Fruit fly (Drosophila melanogaster) whole organism, embryonic: ENCODE results near the gene Jarid2.

Experiments
- CG11695 ChIP-seq: fragments of 200-800 bp; sonication (Bioruptor generic); IDR thresholded peaks from 3 replicates; pipeline ENCODE4 v1.3.6; 2022; ENCODE audit warnings: missing biosample characterization, missing genetic modification characterization
- CG1233 ChIP-seq: fragments of 200-800 bp; sonication (Bioruptor generic); optimal IDR thresholded peaks from 4 replicates; lab custom pipeline; 2018; ENCODE audit warnings: missing biosample characterization, mild to moderate bottlenecking, missing genetic modification characterization
- CG15011 ChIP-seq: fragments of 200-800 bp; sonication (Bioruptor generic); optimal IDR thresholded peaks from 3 replicates; lab custom pipeline; 2018; ENCODE audit warnings: missing biosample characterization, mild to moderate bottlenecking, missing genetic modification characterization
- CG2120 ChIP-seq: fragments of 200-800 bp; sonication (Bioruptor generic); optimal IDR thresholded peaks from 3 replicates; lab custom pipeline; 2016; ENCODE audit warnings: missing biosample characterization, missing genetic modification characterization
- CG32532 ChIP-seq: fragments of 200-800 bp; sonication (Bioruptor generic); IDR thresholded peaks from 2 replicates; pipeline ENCODE4 v1.3.6; 2022; ENCODE audit warnings: missing biosample characterization, missing genetic modification characterization
- CG34224 ChIP-seq: fragments of 200-800 bp; sonication (Bioruptor generic); IDR thresholded peaks from 3 replicates; pipeline ENCODE4 v1.3.6; 2022; ENCODE audit warnings: missing biosample characterization, missing genetic modification characterization; ENCODE audit not compliant: partially characterized antibody
- CG3726 ChIP-seq: fragments of 200-800 bp; sonication (Bioruptor generic); IDR thresholded peaks from 3 replicates; pipeline ENCODE4, ENCODE4 v1.3.6; 2022; ENCODE audit warnings: missing biosample characterization, missing genetic modification characterization
- CG4282 ChIP-seq: fragments of 200-800 bp; sonication (Bioruptor generic); optimal IDR thresholded peaks from 2 replicates; lab custom pipeline; 2016; ENCODE audit warnings: missing biosample characterization, missing genetic modification characterization
- CG4328 ChIP-seq: fragments of 200-800 bp; sonication (Bioruptor generic); optimal IDR thresholded peaks from 3 replicates; lab custom pipeline; 2017; ENCODE audit warnings: missing biosample characterization, missing genetic modification reagents, missing genetic modification characterization
- CG6689 ChIP-seq: fragments of 200-800 bp; sonication (Bioruptor generic); IDR thresholded peaks from 2 replicates; pipeline ENCODE4 v1.3.6; 2022; ENCODE audit warnings: missing biosample characterization, missing genetic modification characterization
- CG6854 ChIP-seq: fragments of 200-800 bp; sonication (Bioruptor generic); optimal IDR thresholded peaks from 3 replicates; lab custom pipeline; 2017; ENCODE audit warnings: missing biosample characterization, mild to moderate bottlenecking, missing genetic modification characterization
- CG7372 ChIP-seq: fragments of 200-800 bp; sonication (Bioruptor generic); IDR thresholded peaks from 2 replicates; pipeline ENCODE4 v1.3.6; 2022; ENCODE audit warnings: missing biosample characterization, missing genetic modification characterization
- CG8359 ChIP-seq: fragments of 200-800 bp; sonication (Bioruptor generic); optimal IDR thresholded peaks from 2 replicates; lab custom pipeline; 2017; ENCODE audit warnings: missing biosample characterization, mild to moderate bottlenecking, missing genetic modification characterization, borderline replicate concordance
- CHES-1-like ChIP-seq: fragments of 200-800 bp; sonication (Bioruptor generic); optimal IDR thresholded peaks from 2 replicates; lab custom pipeline; 2016; ENCODE audit warnings: missing biosample characterization, missing genetic modification characterization
- Chrac-16 ChIP-seq: fragments of 200-800 bp; sonication (Bioruptor generic); optimal IDR thresholded peaks from 3 replicates; lab custom pipeline; 2016; ENCODE audit warnings: missing biosample characterization, missing genetic modification characterization
- D19B ChIP-seq: fragments of 200-800 bp; sonication (Bioruptor generic); optimal IDR thresholded peaks from 2 replicates; lab custom pipeline; 2017; ENCODE audit warnings: missing biosample characterization, mild to moderate bottlenecking, missing genetic modification characterization
- GATAe ChIP-seq: fragments of 200-800 bp; sonication (Bioruptor generic); conservative IDR thresholded peaks from 2 replicates; pipeline ENCODE4 v1.3.6; 2022; ENCODE audit warnings: missing biosample characterization, missing genetic modification characterization
- Gsc ChIP-seq: fragments of 200-800 bp; sonication (Bioruptor generic); IDR thresholded peaks from 2 replicates; pipeline ENCODE4 v1.3.6; 2022; ENCODE audit warnings: missing biosample characterization, missing genetic modification characterization
- Hand ChIP-seq: fragments of 200-800 bp; sonication (Bioruptor generic); optimal IDR thresholded peaks from 2 replicates; lab custom pipeline; 2017; ENCODE audit warnings: mild to moderate bottlenecking, missing biosample characterization, missing genetic modification reagents, missing genetic modification characterization
- Hey ChIP-seq: fragments of 200-800 bp; sonication (Bioruptor generic); optimal IDR thresholded peaks from 3 replicates; lab custom pipeline; 2018; ENCODE audit warnings: missing biosample characterization, mild to moderate bottlenecking, missing genetic modification characterization
- HmgD ChIP-seq: fragments of 200-800 bp; sonication (Bioruptor generic); optimal IDR thresholded peaks from 3 replicates; lab custom pipeline; 2016; ENCODE audit warnings: missing biosample characterization, missing genetic modification characterization
- Hr51 ChIP-seq, 2 experiments: fragments of 200-800 bp; sonication (Bioruptor generic); optimal IDR thresholded peaks; 2 replicates in 1 of 2; 3 replicates in 1 of 2; lab custom pipeline; 2016 to 2018; ENCODE audit warnings: missing biosample characterization in 2 of 2, missing genetic modification characterization in 2 of 2, mild to moderate bottlenecking in 1 of 2, moderate library complexity in 1 of 2
- Hr78 ChIP-seq, 2 experiments: fragments of 200-800 bp in 1 of 2; fragments of >200 bp in 1 of 2; sonication (Bioruptor generic) in 1 of 2; optimal IDR thresholded peaks; 2 replicates each; lab custom pipeline; 2017 to 2019; ENCODE audit warnings: missing biosample characterization in 2 of 2, missing genetic modification characterization in 2 of 2, mild to moderate bottlenecking in 1 of 2, moderate library complexity in 1 of 2
- Jarid2 ChIP-seq: fragments of 200-800 bp; sonication (Bioruptor generic); optimal IDR thresholded peaks from 3 replicates; lab custom pipeline; 2017; ENCODE audit warnings: mild to moderate bottlenecking, missing biosample characterization, missing genetic modification reagents, missing genetic modification characterization
- MBD-R2 ChIP-seq: fragments of 200-800 bp; sonication (Bioruptor generic); IDR thresholded peaks from 2 replicates; pipeline ENCODE4 v1.3.6; 2022; ENCODE audit warnings: missing biosample characterization, missing genetic modification characterization
- MTF-1 ChIP-seq: fragments of 200-800 bp; sonication (Bioruptor generic); optimal IDR thresholded peaks from 2 replicates; lab custom pipeline; 2018; ENCODE audit warnings: missing biosample characterization, mild to moderate bottlenecking, missing genetic modification characterization, borderline replicate concordance
- ab ChIP-seq: fragments of 200-800 bp; sonication (Bioruptor generic); optimal IDR thresholded peaks from 2 replicates; lab custom pipeline; 2016; ENCODE audit warnings: missing biosample characterization, missing genetic modification characterization
- bigmax ChIP-seq: fragments of 200-800 bp; sonication (Bioruptor generic); optimal IDR thresholded peaks from 2 replicates; lab custom pipeline; 2018; ENCODE audit warnings: missing biosample characterization, mild to moderate bottlenecking, missing genetic modification characterization
- btn ChIP-seq: fragments of 200-800 bp; sonication (Bioruptor generic); optimal IDR thresholded peaks from 2 replicates; lab custom pipeline; 2016; ENCODE audit warnings: missing biosample characterization, missing genetic modification characterization
- chif ChIP-seq, 2 experiments: fragments of 200-800 bp; sonication (Bioruptor generic); optimal IDR thresholded peaks; 3 replicates each; lab custom pipeline; 2016; ENCODE audit warnings: missing biosample characterization in 2 of 2, missing genetic modification characterization in 2 of 2
- esg ChIP-seq: fragments of 200-800 bp; sonication (Bioruptor generic); conservative IDR thresholded peaks from 2 replicates; pipeline ENCODE4 v1.3.6; 2022; ENCODE audit warnings: missing biosample characterization, missing genetic modification characterization
- eyg ChIP-seq: fragments of 200-800 bp; sonication (Bioruptor generic); optimal IDR thresholded peaks from 3 replicates; lab custom pipeline; 2016; ENCODE audit warnings: missing biosample characterization, missing genetic modification characterization
- fu2 ChIP-seq: fragments of 200-800 bp; sonication (Bioruptor generic); optimal IDR thresholded peaks from 2 replicates; lab custom pipeline; 2016; ENCODE audit warnings: missing biosample characterization, missing genetic modification characterization
- gcm ChIP-seq: fragments of 200-800 bp; sonication (Bioruptor generic); optimal IDR thresholded peaks from 2 replicates; lab custom pipeline; 2019; ENCODE audit warnings: missing biosample characterization, mild to moderate bottlenecking, missing genetic modification characterization, moderate library complexity
- gem ChIP-seq: fragments of 200-800 bp; sonication (Bioruptor generic); optimal IDR thresholded peaks from 2 replicates; lab custom pipeline; 2019; ENCODE audit warnings: missing biosample characterization, mild to moderate bottlenecking, missing genetic modification characterization, moderate library complexity
- grn ChIP-seq: fragments of 200-800 bp; sonication (Bioruptor generic); optimal IDR thresholded peaks from 3 replicates; lab custom pipeline; 2017; ENCODE audit warnings: missing biosample characterization, missing genetic modification characterization
- hb ChIP-seq: fragments of 200-800 bp; sonication (Bioruptor generic); IDR thresholded peaks from 3 replicates; pipeline ENCODE4 v1.3.6; 2022; ENCODE audit warnings: missing biosample characterization, missing genetic modification characterization; ENCODE audit not compliant: partially characterized antibody
- lmd ChIP-seq: fragments of 200-800 bp; sonication (Bioruptor generic); IDR thresholded peaks from 2 replicates; pipeline ENCODE4 v1.3.6; 2022; ENCODE audit warnings: missing biosample characterization, missing genetic modification characterization
- lola ChIP-seq, 3 experiments: fragments of >200 bp in 2 of 3; fragments of 200-800 bp in 1 of 3; sonication (Bioruptor generic) in 1 of 3; optimal IDR thresholded peaks; 2 replicates each; lab custom pipeline; 2017 to 2019; ENCODE audit warnings: missing biosample characterization in 3 of 3, missing genetic modification characterization in 3 of 3, mild to moderate bottlenecking in 1 of 3, moderate library complexity in 1 of 3
- otp ChIP-seq: fragments of 200-800 bp; sonication (Bioruptor generic); IDR thresholded peaks from 3 replicates; pipeline ENCODE4, ENCODE4 v1.3.6; 2022; ENCODE audit warnings: missing biosample characterization, missing genetic modification characterization
- pb ChIP-seq: fragments of 200-800 bp; sonication (Bioruptor generic); optimal IDR thresholded peaks from 3 replicates; lab custom pipeline; 2016; ENCODE audit warnings: missing biosample characterization, missing genetic modification characterization
- pfk ChIP-seq: fragments of 200-800 bp; sonication (Bioruptor generic); optimal IDR thresholded peaks from 2 replicates; lab custom pipeline; 2018; ENCODE audit warnings: missing biosample characterization, mild to moderate bottlenecking, missing genetic modification characterization, moderate library complexity
- repo ChIP-seq: fragments of 200-800 bp; sonication (Bioruptor generic); optimal IDR thresholded peaks from 2 replicates; lab custom pipeline; 2016; ENCODE audit warnings: missing biosample characterization, missing genetic modification characterization
- sim ChIP-seq: fragments of 200-800 bp; sonication (Bioruptor generic); IDR thresholded peaks from 2 replicates; pipeline ENCODE4 v1.3.6; 2022; ENCODE audit warnings: missing biosample characterization, missing genetic modification characterization
- stc ChIP-seq: fragments of 200-800 bp; sonication (Bioruptor generic); IDR thresholded peaks from 2 replicates; pipeline ENCODE4 v1.3.6; 2022; ENCODE audit warnings: missing biosample characterization, missing genetic modification characterization
- tgo ChIP-seq: fragments of 200-800 bp; sonication (Bioruptor generic); IDR thresholded peaks from 3 replicates; pipeline ENCODE4 v1.3.6; 2022; ENCODE audit warnings: missing biosample characterization, missing genetic modification characterization

Jarid2 gene

dm6 chr3L:9457619-9458092 lies 19.2 kb upstream of the Jarid2 start, which contains the start of gene CG3437 (continued):
- peak; percentile 94 for TF ChIP-seq CG8359

DNA sequence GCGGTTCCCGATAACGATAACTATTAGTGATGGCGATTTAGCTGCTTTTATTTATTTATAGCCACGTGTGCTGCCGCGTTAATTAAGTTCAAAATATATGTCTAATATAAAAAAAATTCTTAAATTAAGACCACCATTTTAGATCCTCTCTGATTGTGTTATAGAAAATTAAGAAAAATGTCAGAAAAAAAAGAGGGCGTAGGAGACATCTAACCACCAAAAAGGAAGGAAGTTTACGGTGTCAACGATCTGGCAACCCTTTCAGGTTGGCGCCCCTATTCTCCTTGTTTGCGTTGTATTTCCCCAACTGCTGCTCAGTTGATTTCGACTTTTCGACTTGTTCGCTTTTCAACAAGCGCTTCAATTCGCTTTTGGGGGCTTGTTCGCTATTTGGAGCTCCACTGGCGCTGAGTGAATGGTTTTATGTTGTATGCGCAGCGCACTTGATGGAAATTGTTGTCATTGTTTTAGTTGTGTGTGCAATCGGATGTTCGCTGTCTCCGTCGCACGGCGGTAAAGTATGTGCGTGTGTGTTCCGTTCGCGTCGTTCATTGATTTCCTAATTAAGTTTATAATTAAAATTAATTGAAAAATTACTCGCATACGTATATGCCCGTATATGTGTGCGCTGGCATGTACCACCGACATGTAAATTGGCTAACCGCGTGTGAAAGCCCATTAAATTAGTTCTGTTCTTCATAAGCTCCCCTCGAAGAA lies 15.9 kb upstream of the Jarid2 start, which contains the start of the genes CG3434 and CG44838:
TSS of gene CG3434 (minus strand) at position 25 of the 717 bp plus-strand sequence.
TSS of gene CG44838 (plus strand) at position 276 of the 717 bp plus-strand sequence.
- peak; percentile 72; the same call in 2 of the 3 replicates for TF ChIP-seq otp
- TF ChIP-seq CG32532 = peak; percentile 81
- peak; percentile 84 for TF ChIP-seq Chrac-16 (GFP tag; lab: Kevin White, UChicago)
- no peak for TF ChIP-seq CG3726 (GFP tag; lab: Robert Waterston, UW)
- no peak for TF ChIP-seq eyg (GFP tag; lab: Kevin White, UChicago)
- peak; percentile 58 to 78 for TF ChIP-seq chif (GFP tag; optimal IDR thresholded peaks at IDR 0.05; lab: Kevin White, UChicago)
- TF ChIP-seq CG6689 = peak; percentile 73
- peak; percentile 64 for TF ChIP-seq tgo
- TF ChIP-seq CHES-1-like (GFP tag; lab: Kevin White, UChicago) = peak; percentile 75
- TF ChIP-seq CG1233 = peak; percentile 74
- TF ChIP-seq stc (GFP tag; lab: Robert Waterston, UW) = peak; percentile 78
- peak; percentile 57 for TF ChIP-seq D19B (GFP tag; lab: Kevin White, UChicago)
- peak; percentile 89 for TF ChIP-seq gcm (GFP tag; lab: Kevin White, UChicago)
- TF ChIP-seq MBD-R2 (GFP tag; lab: Robert Waterston, UW) = peak; percentile 74
- peak in 1 of 3 experiments; percentile 79 for TF ChIP-seq lola (GFP tag; optimal IDR thresholded peaks at IDR 0.05; lab: Kevin White, UChicago)
- TF ChIP-seq Hr51 (GFP tag; optimal IDR thresholded peaks at IDR 0.05; lab: Kevin White, UChicago) = peak; percentile 66 to 81
- TF ChIP-seq repo (GFP tag; lab: Kevin White, UChicago) = no peak
- TF ChIP-seq pb = no peak
- peak; percentile 90 for TF ChIP-seq CG2120 (GFP tag; lab: Kevin White, UChicago)
- peak in 1 of 2 experiments; percentile 7 for TF ChIP-seq Hr78 (GFP tag; optimal IDR thresholded peaks at IDR 0.05; lab: Kevin White, UChicago)
- TF ChIP-seq CG15011 (GFP tag; lab: Kevin White, UChicago) = peak; percentile 54
- peak; percentile 48 for TF ChIP-seq CG4282 (GFP tag; lab: Kevin White, UChicago)
- TF ChIP-seq CG4328 = peak; percentile 72
- TF ChIP-seq MTF-1 (GFP tag; lab: Kevin White, UChicago) = peak; percentile 36
- TF ChIP-seq Jarid2 (GFP tag; lab: Kevin White, UChicago) = peak; percentile 81
- TF ChIP-seq esg = peak; percentile 65
- TF ChIP-seq CG6854 = peak; percentile 70
- no peak; the same call in 1 of the 2 replicates for TF ChIP-seq Gsc (GFP tag; lab: Robert Waterston, UW)
- no peak for TF ChIP-seq sim (GFP tag; lab: Robert Waterston, UW)
- TF ChIP-seq HmgD (GFP tag; lab: Kevin White, UChicago) = peak; percentile 56
- no peak for TF ChIP-seq hb (GFP tag; lab: Robert Waterston, UW)
- TF ChIP-seq ab = peak; percentile 77
- TF ChIP-seq btn (GFP tag; lab: Kevin White, UChicago) = peak; percentile 25
- no peak for TF ChIP-seq GATAe (GFP tag; lab: Robert Waterston, UW)
- TF ChIP-seq Hey (tag; lab: Kevin White, UChicago) = peak; percentile 9
- peak; percentile 88 for TF ChIP-seq gem (tag; lab: Kevin White, UChicago)
- peak; percentile 70 for TF ChIP-seq lmd (GFP tag; lab: Robert Waterston, UW)
- TF ChIP-seq pfk (GFP tag; lab: Kevin White, UChicago) = no peak
- peak; percentile 66 for TF ChIP-seq Hand (GFP tag; lab: Kevin White, UChicago)
- TF ChIP-seq CG11695 (GFP tag; lab: Robert Waterston, UW) = peak; percentile 67; the same call in 2 of the 3 replicates
- peak; percentile 39 for TF ChIP-seq fu2 (GFP tag; lab: Kevin White, UChicago)
- TF ChIP-seq CG7372 = peak; percentile 57; the same call in 1 of the 2 replicates
- peak; percentile 48 for TF ChIP-seq grn
- TF ChIP-seq bigmax (GFP tag; lab: Kevin White, UChicago) = peak; percentile 50
- TF ChIP-seq CG34224 (GFP tag; lab: Robert Waterston, UW) = 0 out of 3 replicates have a peak, but pooled peaks have one; percentile 34
